Worm (Caenorhabditis elegans) whole organism, late embryonic: ENCODE results near the gene F18E3.10.

ENCODE experiments used
- C08G9.2 ChIP-seq: sonication (generic microtip); optimal IDR thresholded peaks from 2 replicates; lab custom pipeline; 2016; ENCODE audit warnings: mild to moderate bottlenecking, missing genetic modification characterization, moderate library complexity, missing compliant biosample characterization
- K02D7.2 ChIP-seq: sonication (generic microtip); optimal IDR thresholded peaks from 2 replicates; lab custom pipeline; 2017; ENCODE audit warnings: mild to moderate bottlenecking, missing genetic modification characterization, missing compliant biosample characterization
- K09A11.1 ChIP-seq: sonication (generic microtip); optimal IDR thresholded peaks from 2 replicates; lab custom pipeline; 2017; ENCODE audit warnings: antibody characterized with exemption, mild to moderate bottlenecking, missing genetic modification characterization, missing compliant biosample characterization; ENCODE audit not compliant: insufficient read depth
- Y22D7AL.16 ChIP-seq: sonication (generic microtip); optimal IDR thresholded peaks from 2 replicates; lab custom pipeline; 2016; ENCODE audit warnings: missing genetic modification characterization, missing compliant biosample characterization
- ceh-18 ChIP-seq: sonication (generic microtip); optimal IDR thresholded peaks from 2 replicates; lab custom pipeline; 2016; ENCODE audit warnings: missing genetic modification characterization, missing compliant biosample characterization
- ceh-19 ChIP-seq: fragments of 200-800 bp; sonication (Bioruptor generic); optimal IDR thresholded peaks from 2 replicates; lab custom pipeline; 2018; ENCODE audit warnings: mild to moderate bottlenecking, missing genetic modification characterization, missing compliant biosample characterization
- ceh-24 ChIP-seq: sonication (generic microtip); optimal IDR thresholded peaks from 2 replicates; lab custom pipeline; 2016; ENCODE audit warnings: mild to moderate bottlenecking, missing genetic modification characterization, missing compliant biosample characterization
- ceh-31 ChIP-seq: sonication (generic microtip); optimal IDR thresholded peaks from 2 replicates; lab custom pipeline; 2016; ENCODE audit warnings: missing genetic modification characterization, missing compliant biosample characterization
- ceh-34 ChIP-seq: sonication (generic microtip); optimal IDR thresholded peaks from 2 replicates; lab custom pipeline; 2016; ENCODE audit warnings: mild to moderate bottlenecking, missing genetic modification characterization, missing compliant biosample characterization
- ceh-45 ChIP-seq: fragments of 200-800 bp; sonication (Bioruptor generic); IDR thresholded peaks from 2 replicates; pipeline ENCODE4 v1.3.6; 2022; ENCODE audit warnings: missing genetic modification reagents, missing genetic modification characterization, missing compliant biosample characterization
- ceh-48 ChIP-seq: sonication (generic microtip); optimal IDR thresholded peaks from 2 replicates; lab custom pipeline; 2016; ENCODE audit warnings: missing genetic modification characterization, inconsistent platforms, missing compliant biosample characterization
- ceh-6 ChIP-seq: fragments of 200-800 bp; sonication (Bioruptor generic); optimal IDR thresholded peaks from 2 replicates; lab custom pipeline; 2018; ENCODE audit warnings: mild to moderate bottlenecking, missing genetic modification characterization, missing compliant biosample characterization
- dve-1 ChIP-seq: sonication (generic microtip); optimal IDR thresholded peaks from 2 replicates; lab custom pipeline; 2017; ENCODE audit warnings: antibody characterized with exemption, mild to moderate bottlenecking, missing genetic modification characterization, missing compliant biosample characterization
- elt-2 ChIP-seq: sonication (generic microtip); optimal IDR thresholded peaks from 2 replicates; lab custom pipeline; 2016; ENCODE audit warnings: missing genetic modification reagents, missing genetic modification characterization, missing compliant biosample characterization
- elt-4 ChIP-seq: sonication (generic microtip); optimal IDR thresholded peaks from 2 replicates; lab custom pipeline; 2016; ENCODE audit warnings: missing genetic modification characterization, missing compliant biosample characterization
- fkh-10 ChIP-seq: fragments of 150-350 bp; optimal IDR thresholded peaks from 2 replicates; lab custom pipeline; 2014; ENCODE audit warnings: missing biosample characterization, missing genetic modification reagents, missing genetic modification characterization
- fkh-6 ChIP-seq: sonication (generic microtip); optimal IDR thresholded peaks from 2 replicates; lab custom pipeline; 2016; ENCODE audit warnings: missing genetic modification characterization, missing compliant biosample characterization
- hlh-15 ChIP-seq: sonication (generic microtip); optimal IDR thresholded peaks from 2 replicates; lab custom pipeline; 2016; ENCODE audit warnings: missing genetic modification characterization, missing compliant biosample characterization
- hlh-8 ChIP-seq: sonication (generic microtip); optimal IDR thresholded peaks from 2 replicates; lab custom pipeline; 2016; ENCODE audit warnings: missing genotype, missing genetic modification characterization, missing compliant biosample characterization
- lim-6 ChIP-seq: sonication (generic microtip); optimal IDR thresholded peaks from 2 replicates; lab custom pipeline; 2016; ENCODE audit warnings: missing genetic modification characterization, missing compliant biosample characterization
- nfya-1 ChIP-seq: sonication (generic microtip); optimal IDR thresholded peaks from 2 replicates; lab custom pipeline; 2017; ENCODE audit warnings: missing genetic modification characterization, mild to moderate bottlenecking, missing compliant biosample characterization, antibody characterized with exemption, moderate library complexity
- nhr-11 ChIP-seq: fragments of 150-350 bp; optimal IDR thresholded peaks from 2 replicates; lab custom pipeline; 2014; ENCODE audit warnings: missing biosample characterization, missing genetic modification characterization
- nhr-232 ChIP-seq: sonication (generic microtip); optimal IDR thresholded peaks from 2 replicates; lab custom pipeline; 2016; ENCODE audit warnings: missing genetic modification characterization, missing compliant biosample characterization
- npax-4 ChIP-seq: sonication (generic microtip); optimal IDR thresholded peaks from 2 replicates; lab custom pipeline; 2016; ENCODE audit warnings: missing genetic modification characterization, missing compliant biosample characterization
- odd-2 ChIP-seq: sonication (generic microtip); optimal IDR thresholded peaks from 2 replicates; lab custom pipeline; 2017; ENCODE audit warnings: antibody characterized with exemption, mild to moderate bottlenecking, missing genetic modification characterization, missing compliant biosample characterization
- pag-3 ChIP-seq: sonication (generic microtip); optimal IDR thresholded peaks from 2 replicates; lab custom pipeline; 2016; ENCODE audit warnings: missing compliant biosample characterization, missing genetic modification characterization, borderline replicate concordance
- pax-1 ChIP-seq: fragments of 150-350 bp; optimal IDR thresholded peaks from 2 replicates; lab custom pipeline; 2014; ENCODE audit warnings: missing biosample characterization, missing genetic modification characterization
- pha-2 ChIP-seq: sonication (generic microtip); optimal IDR thresholded peaks from 2 replicates; lab custom pipeline; 2017; ENCODE audit warnings: mild to moderate bottlenecking, missing genetic modification characterization, missing compliant biosample characterization
- pha-4 ChIP-seq: fragments of 150-350 bp; optimal IDR thresholded peaks from 2 replicates; lab custom pipeline; 2018; ENCODE audit warnings: missing biosample characterization, missing genetic modification reagents, missing genetic modification characterization
- pqm-1 ChIP-seq: sonication (generic microtip); optimal IDR thresholded peaks from 2 replicates; lab custom pipeline; 2016; ENCODE audit warnings: missing genetic modification characterization, missing compliant biosample characterization
- rnt-1 ChIP-seq: sonication (generic microtip); optimal IDR thresholded peaks from 2 replicates; lab custom pipeline; 2016; ENCODE audit warnings: missing genetic modification characterization, missing compliant biosample characterization
- sdc-2 ChIP-seq: sonication (generic microtip); optimal IDR thresholded peaks from 2 replicates; lab custom pipeline; 2016; ENCODE audit warnings: missing genotype, missing genetic modification characterization, missing compliant biosample characterization
- syd-9 ChIP-seq: sonication (generic microtip); optimal IDR thresholded peaks from 2 replicates; lab custom pipeline; 2016; ENCODE audit warnings: mild to moderate bottlenecking, missing genetic modification characterization, moderate library complexity, missing compliant biosample characterization
- tbx-2 ChIP-seq: sonication (generic microtip); optimal IDR thresholded peaks from 2 replicates; lab custom pipeline; 2016; ENCODE audit warnings: missing genetic modification characterization, missing compliant biosample characterization
- tbx-7 ChIP-seq: sonication (generic microtip); optimal IDR thresholded peaks from 2 replicates; lab custom pipeline; 2016; ENCODE audit warnings: missing genotype, missing genetic modification characterization, missing compliant biosample characterization
- ttx-3 ChIP-seq: sonication (generic microtip); optimal IDR thresholded peaks from 2 replicates; lab custom pipeline; 2016; ENCODE audit warnings: missing genetic modification reagents, missing genetic modification characterization, missing compliant biosample characterization
- unc-3 ChIP-seq, 2 experiments: fragments of 200-800 bp in 1 of 2; sonication (Bioruptor generic) in 1 of 2; sonication (generic microtip) in 1 of 2; conservative IDR thresholded peaks in 1 of 2; optimal IDR thresholded peaks in 1 of 2; 2 replicates each; pipeline versions ENCODE4 v1.3.6 to Lab custom; 2016 to 2022; ENCODE audit warnings: missing compliant biosample characterization in 2 of 2, missing genetic modification characterization in 2 of 2, missing genetic modification reagents in 1 of 2
- unc-42 ChIP-seq: sonication (generic microtip); optimal IDR thresholded peaks from 2 replicates; lab custom pipeline; 2016; ENCODE audit warnings: missing genotype, missing genetic modification characterization, missing compliant biosample characterization
- unc-86 ChIP-seq: sonication (generic microtip); optimal IDR thresholded peaks from 2 replicates; lab custom pipeline; 2016; ENCODE audit warnings: missing genetic modification characterization, missing compliant biosample characterization

The F18E3.10 gene

ce11 chrV:7399202-7399601 lies 25.0 kb downstream of the F18E3.10 start, which contains the start of gene gst-41:
Gene gst-41, minus strand, starts transcription at chrV:7399302.
- TF ChIP-seq ceh-31 (tag; lab: Kevin White, UChicago) (no peak), npax-4 (no peak), dve-1 (no peak), C08G9.2 (tag; lab: Kevin White, UChicago) (no peak), elt-2 (tag; lab: Kevin White, UChicago) (no peak), ceh-24 (tag; lab: Kevin White, UChicago) (no peak), unc-86 (tag; lab: Kevin White, UChicago) (no peak), ceh-34 (tag; lab: Kevin White, UChicago) (no peak), elt-4 (no peak), fkh-10 (no peak), K09A11.1 (tag; lab: Kevin White, UChicago) (no peak), Y22D7AL.16 (tag; lab: Kevin White, UChicago) (no peak), pha-4 (tag; lab: Kevin White, UChicago) (no peak), fkh-6 (tag; lab: Kevin White, UChicago) (no peak), rnt-1 (no peak), nhr-232 (tag; lab: Kevin White, UChicago) (no peak), K02D7.2 (no peak), sdc-2 (tag; lab: Kevin White, UChicago) (no peak), hlh-8 (no peak), pag-3 (no peak)

- no peak for TF ChIP-seq odd-2 (tag; lab: Kevin White, UChicago)
- TF ChIP-seq pha-4 (tag; lab: Kevin White, UChicago) = no peak
- no peak for TF ChIP-seq unc-3 (GFP tag; conservative IDR thresholded peaks at IDR 0.05; lab: Robert Waterston, UW)
- TF ChIP-seq unc-3 (tag; optimal IDR thresholded peaks at IDR 0.05; lab: Kevin White, UChicago) = no peak
- no peak for TF ChIP-seq nfya-1
- no peak for TF ChIP-seq npax-4
- no peak for TF ChIP-seq fkh-6 (tag; lab: Kevin White, UChicago)
These were observed 28.9 kb downstream of the F18E3.10 start, which contains the start of gene srx-9 for ce11 chrV:7395359-7395758. Gene srx-9, minus strand, starts transcription at chrV:7395459.

- no peak for TF ChIP-seq pha-2
- no peak for TF ChIP-seq ceh-24 (tag; lab: Kevin White, UChicago)
- no peak for TF ChIP-seq ceh-19
- no peak for TF ChIP-seq tbx-7
- TF ChIP-seq C08G9.2 (tag; lab: Kevin White, UChicago) = no peak
- no peak for TF ChIP-seq hlh-15 (tag; lab: Kevin White, UChicago)
- TF ChIP-seq unc-86 (tag; lab: Kevin White, UChicago) = no peak
- TF ChIP-seq pha-4 (tag; lab: Kevin White, UChicago) = no peak
- no peak for TF ChIP-seq pqm-1 (tag; lab: Kevin White, UChicago)
- no peak for TF ChIP-seq lim-6 (tag; lab: Kevin White, UChicago)
- no peak for TF ChIP-seq tbx-2 (tag; lab: Kevin White, UChicago)
- no peak for TF ChIP-seq fkh-10
- no peak for TF ChIP-seq ceh-18
- TF ChIP-seq K09A11.1 (tag; lab: Kevin White, UChicago) = no peak
- no peak for TF ChIP-seq ceh-6 (GFP tag; lab: Kevin White, UChicago)
These were observed 32.3 kb downstream of the F18E3.10 start, which contains the start of gene fbxa-105 for ce11 chrV:7391933-7392332. Gene fbxa-105, minus strand, starts transcription at chrV:7392029.

ce11 chrV:7389771-7390170 lies 34.5 kb downstream of the F18E3.10 start, which contains the start of gene C02H6.1:
Gene C02H6.1, minus strand, starts transcription at chrV:7389871.
- TF ChIP-seq nhr-11 (tag; lab: Kevin White, UChicago) (no peak), dve-1 (no peak), K09A11.1 (tag; lab: Kevin White, UChicago) (no peak), ceh-45 (GFP tag; lab: Robert Waterston, UW) (no peak), tbx-7 (no peak)

- no peak for TF ChIP-seq ttx-3 (tag; lab: Kevin White, UChicago)
- TF ChIP-seq unc-42 = no peak
- TF ChIP-seq hlh-8 = no peak
- no peak for TF ChIP-seq ceh-19
- no peak for TF ChIP-seq syd-9 (tag; lab: Kevin White, UChicago)
- TF ChIP-seq nhr-11 (tag; lab: Kevin White, UChicago) = no peak
- no peak for TF ChIP-seq C08G9.2 (tag; lab: Kevin White, UChicago)
- TF ChIP-seq Y22D7AL.16 (tag; lab: Kevin White, UChicago) = no peak
- no peak for TF ChIP-seq pax-1 (tag; lab: Kevin White, UChicago)
- no peak for TF ChIP-seq ceh-48
- TF ChIP-seq ceh-6 (GFP tag; lab: Kevin White, UChicago) = no peak
These were observed 36.5 kb downstream of the F18E3.10 start, which contains the start of gene C02H6.3 for ce11 chrV:7387755-7388154. Gene C02H6.3, minus strand, starts transcription at chrV:7387855.
